Fruit fly (Drosophila melanogaster): ENCODE measurements around the gene CG42395.

- no peak for TF ChIP-seq CG8478 (optimal IDR thresholded peaks at IDR 0.05)
- TF ChIP-seq usp (GFP tag; optimal IDR thresholded peaks at IDR 0.05): no peak
- no peak for TF ChIP-seq psq (optimal IDR thresholded peaks at IDR 0.05)
These were observed 31.6 kb downstream of the CG42395 start for dm6 chrX:9544457-9544856.

Data from whole organism.